Worm (Caenorhabditis elegans) whole organism, L4 larva: Measurements from ENCODE around the gene ceh-30.
"Not testable (repeated sequence)": the region's sequence is repeated elsewhere in the genome, so short reads cannot be mapped to it uniquely, and the experiment has no call there.

Experiments
- D1046.2 ChIP-seq: fragments of 200-800 bp; sonication (Bioruptor generic); IDR thresholded peaks from 2 replicates; pipeline ENCODE4 v1.3.6; 2022; ENCODE audit warnings: missing genetic modification characterization, missing compliant biosample characterization
- F26F4.8 ChIP-seq: fragments of 200-800 bp; sonication (Bioruptor generic); conservative IDR thresholded peaks from 2 replicates; pipeline ENCODE4 v1.3.6; 2022; ENCODE audit warnings: missing genetic modification characterization, missing compliant biosample characterization
- F37D6.2 ChIP-seq: sonication (generic microtip); optimal IDR thresholded peaks from 2 replicates; lab custom pipeline; 2016; ENCODE audit warnings: mild to moderate bottlenecking, missing genetic modification characterization, missing compliant biosample characterization
- R02D3.7 ChIP-seq: fragments of 150-350 bp; sonication (generic microtip); optimal IDR thresholded peaks from 3 replicates; lab custom pipeline; 2014; ENCODE audit warnings: missing biosample characterization, missing genetic modification characterization
- Y105C5A.15 ChIP-seq: fragments of 200-800 bp; sonication (Bioruptor generic); IDR thresholded peaks from 2 replicates; pipeline ENCODE4 v1.3.6; 2022; ENCODE audit warnings: missing genetic modification characterization, missing compliant biosample characterization
- ZK546.5 ChIP-seq, 2 experiments: sonication (generic microtip); optimal IDR thresholded peaks; 2 replicates each; lab custom pipeline; 2017; ENCODE audit warnings: missing biosample characterization in 2 of 2, missing genetic modification characterization in 2 of 2
- ama-1 ChIP-seq: fragments of 150-350 bp; optimal IDR thresholded peaks from 2 replicates; lab custom pipeline; 2014; ENCODE audit warnings: inconsistent platforms, mixed read lengths
- arid-1 ChIP-seq: fragments of 200-800 bp; sonication (Bioruptor generic); conservative IDR thresholded peaks from 2 replicates; pipeline ENCODE4 v1.3.6; 2022; ENCODE audit warnings: missing genetic modification reagents, missing genetic modification characterization, missing compliant biosample characterization
- ceh-28 ChIP-seq: fragments of 150-350 bp; optimal IDR thresholded peaks from 2 replicates; lab custom pipeline; 2014; ENCODE audit warnings: missing biosample characterization, missing genetic modification reagents, missing genetic modification characterization
- ceh-62 ChIP-seq: sonication (generic microtip); optimal IDR thresholded peaks from 2 replicates; lab custom pipeline; 2017; ENCODE audit warnings: missing biosample characterization, missing genetic modification characterization
- ces-1 ChIP-seq: fragments of 150-350 bp; sonication (generic microtip); optimal IDR thresholded peaks from 4 replicates; lab custom pipeline; 2014; ENCODE audit warnings: missing biosample characterization, missing genetic modification reagents, missing genetic modification characterization
- ctbp-1 ChIP-seq: fragments of 200-800 bp; sonication (Bioruptor generic); IDR thresholded peaks from 2 replicates; pipeline ENCODE4 v1.3.6; 2022; ENCODE audit warnings: missing genetic modification reagents, missing genetic modification characterization, missing compliant biosample characterization
- daf-19 ChIP-seq: fragments of 200-800 bp; sonication (Bioruptor generic); conservative IDR thresholded peaks from 2 replicates; pipeline ENCODE4 v1.3.6; 2022; ENCODE audit warnings: missing genetic modification characterization, missing compliant biosample characterization
- dmd-8 ChIP-seq: fragments of 200-800 bp; sonication (Bioruptor generic); IDR thresholded peaks from 2 replicates; pipeline ENCODE4 v1.3.6; 2022; ENCODE audit warnings: missing genetic modification characterization, missing compliant biosample characterization
- dpl-1 ChIP-seq: fragments of 150-350 bp; optimal IDR thresholded peaks from 2 replicates; lab custom pipeline; 2014; ENCODE audit warnings: missing biosample characterization, missing genetic modification reagents, missing genetic modification characterization
- duxl-1 ChIP-seq: sonication (generic microtip); optimal IDR thresholded peaks from 2 replicates; lab custom pipeline; 2016; ENCODE audit warnings: mild to moderate bottlenecking, missing genetic modification characterization, moderate library complexity, missing compliant biosample characterization; ENCODE audit not compliant: poor library complexity
- dve-1 ChIP-seq: sonication (generic microtip); optimal IDR thresholded peaks from 2 replicates; lab custom pipeline; 2017; ENCODE audit warnings: antibody characterized with exemption, mild to moderate bottlenecking, missing genetic modification characterization, missing compliant biosample characterization; ENCODE audit not compliant: insufficient read depth
- egl-43 ChIP-seq: fragments of 200-800 bp; sonication (Bioruptor generic); IDR thresholded peaks from 2 replicates; pipeline ENCODE4 v1.3.6; 2022; ENCODE audit warnings: missing genetic modification reagents, missing genetic modification characterization, missing compliant biosample characterization
- hif-1 ChIP-seq, 2 experiments: sonication (generic microtip); optimal IDR thresholded peaks; 2 replicates each; lab custom pipeline; 2016 to 2017; ENCODE audit warnings: missing compliant biosample characterization in 2 of 2, missing genetic modification characterization in 2 of 2, missing genetic modification reagents in 2 of 2, missing genotype in 2 of 2, mild to moderate bottlenecking in 1 of 2
- hlh-11 ChIP-seq: fragments of 200-800 bp; sonication (Bioruptor generic); optimal IDR thresholded peaks from 2 replicates; lab custom pipeline; 2018; ENCODE audit warnings: mild to moderate bottlenecking, missing genetic modification characterization, missing compliant biosample characterization
- hmg-1.1 ChIP-seq: fragments of 200-800 bp; sonication (Bioruptor generic); IDR thresholded peaks from 2 replicates; pipeline ENCODE4 v1.3.6; 2022; ENCODE audit warnings: missing genetic modification reagents, missing genetic modification characterization, missing compliant biosample characterization
- lim-7 ChIP-seq: fragments of 200-800 bp; sonication (Bioruptor generic); IDR thresholded peaks from 2 replicates; pipeline ENCODE4 v1.3.6; 2022; ENCODE audit warnings: missing genetic modification characterization, missing compliant biosample characterization
- lin-15B ChIP-seq: fragments of 150-350 bp; sonication (generic microtip); optimal IDR thresholded peaks from 3 replicates; lab custom pipeline; 2014; ENCODE audit warnings: missing biosample characterization, missing genetic modification characterization
- lin-38 ChIP-seq: fragments of 200-800 bp; sonication (Bioruptor generic); IDR thresholded peaks from 2 replicates; pipeline ENCODE4 v1.3.6; 2022; ENCODE audit warnings: missing genetic modification reagents, missing genetic modification characterization, missing compliant biosample characterization
- lir-3 ChIP-seq: sonication (generic microtip); optimal IDR thresholded peaks from 2 replicates; lab custom pipeline; 2016; ENCODE audit warnings: mild to moderate bottlenecking, missing genetic modification characterization, missing compliant biosample characterization
- lsy-2 ChIP-seq, 2 experiments: fragments of 150-350 bp in 1 of 2; sonication (generic microtip) in 1 of 2; optimal IDR thresholded peaks; 2 replicates each; lab custom pipeline; 2014 to 2017; ENCODE audit warnings: missing biosample characterization in 2 of 2, missing genetic modification characterization in 2 of 2
- madf-9 ChIP-seq: fragments of 200-800 bp; sonication (Bioruptor generic); conservative IDR thresholded peaks from 2 replicates; pipeline ENCODE4 v1.3.6; 2022; ENCODE audit warnings: missing genetic modification reagents, missing genetic modification characterization, missing compliant biosample characterization
- mdl-1 ChIP-seq, 2 experiments: fragments of 150-350 bp in 1 of 2; sonication (generic microtip) in 1 of 2; optimal IDR thresholded peaks; 2 replicates each; lab custom pipeline; 2014 to 2017; ENCODE audit warnings: missing biosample characterization in 2 of 2, missing genetic modification characterization in 2 of 2
- mxl-2 ChIP-seq: fragments of 200-800 bp; sonication (Bioruptor generic); conservative IDR thresholded peaks from 2 replicates; pipeline ENCODE4 v1.3.6; 2022; ENCODE audit warnings: missing genetic modification reagents, missing genetic modification characterization, missing compliant biosample characterization
- nhr-102 ChIP-seq: sonication (generic microtip); optimal IDR thresholded peaks from 2 replicates; lab custom pipeline; 2016; ENCODE audit warnings: mild to moderate bottlenecking, missing genetic modification characterization, moderate library complexity, missing compliant biosample characterization
- nhr-11 ChIP-seq: fragments of 150-350 bp; optimal IDR thresholded peaks from 2 replicates; lab custom pipeline; 2014; ENCODE audit warnings: missing biosample characterization, missing genetic modification characterization
- nhr-111 ChIP-seq: fragments of 200-800 bp; sonication (Bioruptor generic); optimal IDR thresholded peaks from 2 replicates; lab custom pipeline; 2018; ENCODE audit warnings: mild to moderate bottlenecking, missing genetic modification characterization, missing compliant biosample characterization
- nhr-237 ChIP-seq: sonication (generic microtip); optimal IDR thresholded peaks from 2 replicates; lab custom pipeline; 2017; ENCODE audit warnings: missing biosample characterization, missing genetic modification characterization
- nhr-48 ChIP-seq: sonication (generic microtip); optimal IDR thresholded peaks from 2 replicates; lab custom pipeline; 2016; ENCODE audit warnings: mild to moderate bottlenecking, missing genetic modification characterization, missing compliant biosample characterization
- nhr-6 ChIP-seq: fragments of 150-350 bp; optimal IDR thresholded peaks from 2 replicates; lab custom pipeline; 2014; ENCODE audit warnings: missing biosample characterization, missing genetic modification characterization
- nhr-77 ChIP-seq: fragments of 150-350 bp; optimal IDR thresholded peaks from 2 replicates; lab custom pipeline; 2014; ENCODE audit warnings: missing biosample characterization, missing genetic modification characterization
- php-3 ChIP-seq: fragments of 200-800 bp; sonication (Bioruptor generic); IDR thresholded peaks from 2 replicates; pipeline ENCODE4 v1.3.6; 2022; ENCODE audit warnings: missing genetic modification reagents, missing genetic modification characterization, missing compliant biosample characterization
- rbr-2 ChIP-seq: sonication (generic microtip); optimal IDR thresholded peaks from 2 replicates; lab custom pipeline; 2016; ENCODE audit warnings: missing genotype, missing genetic modification characterization, missing compliant biosample characterization
- set-16 ChIP-seq: fragments of 200-800 bp; sonication (Bioruptor generic); IDR thresholded peaks from 2 replicates; pipeline ENCODE4 v1.3.6; 2022; ENCODE audit warnings: missing genetic modification reagents, missing genetic modification characterization, missing compliant biosample characterization
- spr-3 ChIP-seq: fragments of 200-800 bp; sonication (Bioruptor generic); optimal IDR thresholded peaks from 2 replicates; lab custom pipeline; 2018; ENCODE audit warnings: mild to moderate bottlenecking, missing genetic modification characterization, missing compliant biosample characterization
- unc-39 ChIP-seq: sonication (generic microtip); optimal IDR thresholded peaks from 2 replicates; lab custom pipeline; 2017; ENCODE audit warnings: missing biosample characterization, missing genetic modification characterization
- unc-62 ChIP-seq, 3 experiments: fragments of 150-350 bp in 1 of 3; sonication (generic microtip); optimal IDR thresholded peaks in 2 of 3; peaks in 1 of 3; 1 replicate in 1 of 3; 2 replicates in 2 of 3; lab custom pipeline; 2014 to 2017; ENCODE audit warnings: missing biosample characterization in 3 of 3, missing genetic modification characterization in 3 of 3, missing genetic modification reagents in 3 of 3, missing genotype in 1 of 3
- vab-7 ChIP-seq: fragments of 200-800 bp; sonication (Bioruptor generic); IDR thresholded peaks from 2 replicates; pipeline ENCODE4 v1.3.6; 2022; ENCODE audit warnings: missing genetic modification reagents, missing genetic modification characterization, missing compliant biosample characterization
- zag-1 ChIP-seq: fragments of 150-350 bp; optimal IDR thresholded peaks from 2 replicates; lab custom pipeline; 2014; ENCODE audit warnings: missing biosample characterization, missing genetic modification characterization
- zfp-3 ChIP-seq: fragments of 200-800 bp; sonication (Bioruptor generic); conservative IDR thresholded peaks from 2 replicates; pipeline ENCODE4 v1.3.6; 2022; ENCODE audit warnings: missing genetic modification reagents, missing genetic modification characterization, missing compliant biosample characterization
- zip-2 ChIP-seq: fragments of 150-350 bp; optimal IDR thresholded peaks from 2 replicates; lab custom pipeline; 2014; ENCODE audit warnings: missing biosample characterization, missing genetic modification characterization

Gene ceh-30

DNA sequence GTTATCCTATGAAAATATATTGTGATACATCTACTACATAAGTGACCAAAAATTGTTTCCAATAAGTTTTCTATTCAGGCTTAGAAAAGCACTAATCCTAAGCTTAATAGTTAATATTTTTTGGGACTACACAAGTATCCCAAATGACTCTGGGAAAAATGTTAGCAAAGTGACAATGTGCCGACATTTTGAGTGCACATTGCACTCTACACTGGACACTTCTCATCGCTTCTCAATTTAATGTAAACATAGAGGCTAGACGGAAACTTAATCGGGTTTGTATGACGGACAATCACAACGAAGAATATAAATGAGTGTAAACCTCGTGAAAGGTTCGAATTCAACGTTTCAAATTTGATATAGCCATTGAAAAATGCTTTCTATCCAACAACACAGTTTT, 48.3 kb downstream of the ceh-30 start (continued):
- TF ChIP-seq hif-1 (tag; optimal IDR thresholded peaks at IDR 0.05; lab: Kevin White, UChicago) (peak in 1 of 2 experiments; percentile 26), lir-3 (tag; lab: Kevin White, UChicago) (no peak), zip-2 (no peak), mdl-1 (tag; optimal IDR thresholded peaks at IDR 0.05; lab: Kevin White, UChicago) (no peak), ceh-28 (tag; lab: Kevin White, UChicago) (no peak)

DNA sequence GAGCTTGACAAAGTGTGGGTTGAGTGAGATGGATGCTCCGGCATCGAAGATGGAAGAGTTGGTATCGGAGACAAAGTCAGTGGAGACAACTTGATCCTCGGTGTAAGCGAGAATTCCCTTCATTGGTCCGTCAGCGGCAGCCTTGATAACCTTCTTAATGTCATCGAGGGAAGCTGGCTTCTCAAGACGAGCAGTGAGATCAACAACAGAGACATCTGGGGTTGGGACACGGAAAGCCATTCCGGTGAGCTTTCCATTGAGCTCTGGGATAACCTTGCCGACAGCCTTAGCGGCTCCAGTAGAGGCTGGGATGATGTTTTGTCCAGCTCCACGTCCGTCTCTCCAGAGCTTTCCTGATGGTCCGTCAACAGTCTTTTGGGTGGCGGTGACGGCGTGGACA, 48.9 kb downstream of the ceh-30 start:
- TF ChIP-seq egl-43 (GFP tag; lab: Robert Waterston, UW) (0 out of 2 replicates have a peak, but pooled peaks have one; percentile 59), php-3 (0 out of 2 replicates have a peak, but pooled peaks have one; percentile 33), D1046.2 (GFP tag; lab: Robert Waterston, UW) (0 out of 2 replicates have a peak, but pooled peaks have one; percentile 45), unc-62 (GFP tag; optimal IDR thresholded peaks at IDR 0.05 in 1 of 2; lab: Kevin White, UChicago) (peak in 1 of 2 experiments; percentile 36), set-16 (GFP tag; lab: Robert Waterston, UW) (peak; percentile 59), mxl-2 (GFP tag; lab: Robert Waterston, UW) (0 out of 2 replicates have a peak, but pooled peaks have one; percentile 13), lim-7 (GFP tag; lab: Robert Waterston, UW) (peak; percentile 32; the same call in 1 of the 2 replicates), zfp-3 (0 out of 2 replicates have a peak, but pooled peaks have one; percentile 14), dmd-8 (peak; percentile 56; the same call in 1 of the 2 replicates)
- not testable (repeated sequence) for TF ChIP-seq unc-62 (tag; optimal IDR thresholded peaks at IDR 0.05; lab: Kevin White, UChicago)

DNA sequence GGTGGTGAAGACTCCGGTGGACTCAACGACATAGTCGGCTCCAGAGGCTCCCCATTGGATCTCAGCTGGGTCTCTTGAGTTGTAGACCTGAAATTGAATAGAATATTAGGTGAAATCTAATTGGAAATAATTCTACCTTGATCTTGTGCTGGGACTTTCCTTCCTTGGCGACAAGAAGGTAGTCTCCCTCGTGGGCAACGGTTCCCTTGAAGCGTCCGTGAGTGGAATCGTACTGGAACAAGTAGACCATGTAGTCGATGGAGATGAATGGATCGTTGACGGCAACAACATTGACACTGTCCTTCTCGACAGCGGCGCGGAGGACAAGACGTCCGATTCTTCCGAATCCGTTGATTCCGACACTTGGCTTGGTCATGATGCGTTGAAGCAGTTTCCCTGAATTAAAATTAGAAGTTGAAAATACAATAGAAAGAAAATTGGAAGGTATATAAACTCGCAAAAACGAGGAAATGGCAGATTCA, 49.6 kb downstream of the ceh-30 start, which contains the start of gene gpd-3:
Gene gpd-3, minus strand, starts transcription at position 396 of the 482 bp plus-strand sequence.
- TF ChIP-seq lin-38 = peak; percentile 43
- peak; percentile 23 for TF ChIP-seq nhr-102 (tag; lab: Kevin White, UChicago)
- TF ChIP-seq unc-39 (tag; lab: Kevin White, UChicago) = no peak
- 0 out of 2 replicates have a peak, but pooled peaks have one; percentile 7 for TF ChIP-seq madf-9 (GFP tag; lab: Robert Waterston, UW)
- TF ChIP-seq nhr-11 (tag; lab: Kevin White, UChicago) = no peak
- TF ChIP-seq arid-1 (GFP tag; lab: Robert Waterston, UW) = peak; percentile 27; the same call in 1 of the 2 replicates
- TF ChIP-seq F37D6.2 = no peak
- no peak for TF ChIP-seq mxl-2 (GFP tag; lab: Robert Waterston, UW)
- no peak for TF ChIP-seq nhr-237 (tag; lab: Kevin White, UChicago)
- no peak for TF ChIP-seq F26F4.8
- peak; percentile 89 for TF ChIP-seq zfp-3
- TF ChIP-seq ceh-62 = no peak
- peak; percentile 41; the same call in 1 of the 2 replicates for TF ChIP-seq hmg-1.1 (GFP tag; lab: Robert Waterston, UW)
- no peak for TF ChIP-seq hlh-11 (tag; lab: Kevin White, UChicago)
- TF ChIP-seq ama-1 (lab: Kevin White, UChicago) = peak; percentile 92
- TF ChIP-seq rbr-2 (tag; lab: Kevin White, UChicago) = no peak
- TF ChIP-seq dve-1 = no peak
- no peak for TF ChIP-seq unc-62 (GFP tag; optimal IDR thresholded peaks at IDR 0.05 in 1 of 2; lab: Kevin White, UChicago)
- no peak for TF ChIP-seq unc-62 (tag; optimal IDR thresholded peaks at IDR 0.05; lab: Kevin White, UChicago)
- no peak for TF ChIP-seq ces-1 (GFP tag; lab: Kevin White, UChicago)
- TF ChIP-seq R02D3.7 (tag; lab: Kevin White, UChicago) = no peak
- TF ChIP-seq nhr-77 (tag; lab: Kevin White, UChicago) = no peak
- TF ChIP-seq daf-19 = no peak
- no peak for TF ChIP-seq nhr-111
- no peak for TF ChIP-seq lin-15B (tag; lab: Kevin White, UChicago)
- no peak for TF ChIP-seq nhr-6 (tag; lab: Kevin White, UChicago)
- no peak for TF ChIP-seq zag-1 (tag; lab: Kevin White, UChicago)
- TF ChIP-seq nhr-48 (tag; lab: Kevin White, UChicago) = no peak
- no peak for TF ChIP-seq vab-7
- no peak for TF ChIP-seq spr-3
- no peak for TF ChIP-seq zip-2
- no peak for TF ChIP-seq ZK546.5 (tag; optimal IDR thresholded peaks at IDR 0.05; lab: Kevin White, UChicago)
- TF ChIP-seq dpl-1 (GFP tag; lab: Kevin White, UChicago) = no peak
- no peak for TF ChIP-seq duxl-1 (tag; lab: Kevin White, UChicago)
- no peak for TF ChIP-seq lsy-2 (tag; optimal IDR thresholded peaks at IDR 0.05; lab: Kevin White, UChicago)
- TF ChIP-seq Y105C5A.15 = no peak
- no peak for TF ChIP-seq ctbp-1 (GFP tag; lab: Robert Waterston, UW)
